Fruit fly (Drosophila melanogaster): Measurements from ENCODE around the gene CG6793.
A peak's percentile ranks its signal among the peaks of the same experiment; 100 is the strongest.

CG6793 gene

DNA sequence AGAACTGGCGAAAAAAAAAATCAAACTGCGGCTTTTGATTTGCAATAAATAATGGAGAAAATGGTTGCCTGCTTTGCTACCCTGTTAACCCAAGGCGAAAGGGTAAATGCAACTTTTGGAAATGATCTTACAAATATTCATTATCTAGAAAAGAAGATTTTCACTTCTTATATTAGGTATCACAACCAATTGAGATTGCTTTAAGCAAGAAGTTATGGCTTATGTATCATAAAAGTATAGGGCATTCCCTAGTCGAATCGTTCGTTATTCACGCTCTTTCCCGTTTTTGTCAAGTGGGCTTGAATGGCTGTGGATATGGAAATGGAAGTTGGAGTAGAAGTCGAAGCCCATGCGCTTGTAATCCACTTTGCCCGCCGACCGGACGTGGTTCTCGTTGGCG is 11.7 kb upstream of the CG6793 start (continued):
- TF ChIP-seq CG3032 (tag; optimal IDR thresholded peaks at IDR 0.05) = peak; percentile 72
- TF ChIP-seq CG10669 (GFP tag; optimal IDR thresholded peaks at IDR 0.05) = peak; percentile 84
- TF ChIP-seq esn (GFP tag; optimal IDR thresholded peaks at IDR 0.05) = peak; percentile 42
- no peak for TF ChIP-seq Sox15 (GFP tag; optimal IDR thresholded peaks at IDR 0.05)
- TF ChIP-seq CG16779 (tag; optimal IDR thresholded peaks at IDR 0.05) = no peak
- TF ChIP-seq CG1621 (tag; optimal IDR thresholded peaks at IDR 0.05) = peak; percentile 46
- peak; percentile 80 for TF ChIP-seq Eip78C (GFP tag)
- TF ChIP-seq Gug (GFP tag; IDR thresholded peaks at IDR 0.05) = peak; percentile 58
- TF ChIP-seq CG8632 (GFP tag; optimal IDR thresholded peaks at IDR 0.05) = peak; percentile 45
- TF ChIP-seq svp (GFP tag) = no peak
- peak; percentile 64 for TF ChIP-seq CG7368 (GFP tag; optimal IDR thresholded peaks at IDR 0.05)
- TF ChIP-seq salr (GFP tag; optimal IDR thresholded peaks at IDR 0.05) = peak; percentile 19 to 36
- peak; percentile 41 for TF ChIP-seq Hr4 (GFP tag; optimal IDR thresholded peaks at IDR 0.05)
- no peak for TF ChIP-seq dsx (GFP tag; optimal IDR thresholded peaks at IDR 0.05; ENCODE audit: poor library complexity, severe bottlenecking)
- TF ChIP-seq Ets96B (tag; optimal IDR thresholded peaks at IDR 0.05) = peak; percentile 77
- no peak for TF ChIP-seq Eip93F (GFP tag; optimal IDR thresholded peaks at IDR 0.05)
- TF ChIP-seq OdsH (GFP tag; optimal IDR thresholded peaks at IDR 0.05) = peak; percentile 62
- TF ChIP-seq CG32006 (GFP tag; optimal IDR thresholded peaks at IDR 0.05) = peak; percentile 69
- TF ChIP-seq Sox14 (GFP tag; optimal IDR thresholded peaks at IDR 0.05) = peak; percentile 53
- TF ChIP-seq lz (GFP tag; optimal IDR thresholded peaks at IDR 0.05) = peak; percentile 15
- peak; percentile 51 for TF ChIP-seq net (GFP tag; optimal IDR thresholded peaks at IDR 0.05)

DNA sequence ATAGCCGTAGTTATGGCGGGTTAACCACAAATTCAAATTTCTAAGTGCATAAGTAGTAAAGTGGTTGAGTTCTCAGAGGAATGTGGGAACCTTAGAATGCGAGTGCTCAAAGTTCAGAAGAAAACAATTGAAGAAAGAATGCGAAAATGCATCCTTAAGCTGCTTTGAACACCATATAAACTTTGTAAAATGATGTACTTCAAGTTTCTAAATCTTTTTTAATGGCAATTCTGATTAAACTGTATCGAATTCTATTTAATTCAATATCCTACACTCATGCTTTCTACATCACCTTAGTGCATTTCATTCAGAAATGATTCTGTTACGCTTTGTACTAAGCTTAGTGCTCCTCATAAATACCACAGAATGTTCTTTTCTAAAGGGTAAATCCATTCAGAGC is 9.9 kb upstream of the CG6793 start, which contains the start of gene CG43993:
TSS of gene CG43993 (plus strand) at position 301 of the 400 bp plus-strand sequence.
- TF ChIP-seq CG32006 (GFP tag; optimal IDR thresholded peaks at IDR 0.05) (no peak), Eip78C (GFP tag) (no peak), CG34406 (GFP tag; optimal IDR thresholded peaks at IDR 0.05) (no peak), CG15336 (GFP tag; IDR thresholded peaks at IDR 0.05) (no peak), Sox15 (GFP tag; optimal IDR thresholded peaks at IDR 0.05) (no peak), CG3919 (GFP tag; optimal IDR thresholded peaks at IDR 0.05) (no peak), vri (GFP tag; optimal IDR thresholded peaks at IDR 0.05) (no peak), Hr38 (GFP tag; optimal IDR thresholded peaks at IDR 0.05) (no peak)

DNA sequence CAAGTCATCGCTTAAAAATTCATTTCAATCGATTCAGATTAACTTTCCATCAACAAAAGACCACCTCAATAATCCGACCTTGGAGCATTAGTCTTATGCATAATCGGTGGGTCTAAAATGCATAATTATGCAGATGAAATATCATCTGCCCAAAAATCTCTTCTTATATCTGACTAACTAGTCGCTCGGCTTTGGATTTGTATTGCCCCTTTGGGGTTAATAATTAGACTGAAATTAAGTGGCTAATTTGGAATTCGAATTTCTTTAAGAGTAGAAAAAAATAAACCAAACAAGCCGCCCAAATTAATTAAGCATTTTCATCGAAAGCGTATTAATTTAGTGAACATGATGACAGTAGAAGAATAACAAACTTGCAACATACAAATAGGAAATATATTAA is 5.5 kb upstream of the CG6793 start:
- no peak for TF ChIP-seq fd59A (GFP tag; optimal IDR thresholded peaks at IDR 0.05)
- no peak for TF ChIP-seq CG9139 (GFP tag; optimal IDR thresholded peaks at IDR 0.05)
- TF ChIP-seq fkh (GFP tag; optimal IDR thresholded peaks at IDR 0.05) = no peak
- TF ChIP-seq Hr39 (GFP tag; optimal IDR thresholded peaks at IDR 0.05) = no peak
- no peak for TF ChIP-seq CG6792 (GFP tag; optimal IDR thresholded peaks at IDR 0.05)
- TF ChIP-seq Eip75B (GFP tag; optimal IDR thresholded peaks at IDR 0.05) = no peak
- TF ChIP-seq CG6163 (GFP tag; IDR thresholded peaks at IDR 0.05) = no peak
- TF ChIP-seq CG8632 (GFP tag; optimal IDR thresholded peaks at IDR 0.05) = no peak
- no peak for TF ChIP-seq net (GFP tag; optimal IDR thresholded peaks at IDR 0.05)
- TF ChIP-seq Ets21C (GFP tag; optimal IDR thresholded peaks at IDR 0.05) = no peak
- TF ChIP-seq Eip93F (GFP tag; optimal IDR thresholded peaks at IDR 0.05) = no peak
- TF ChIP-seq CG6276 (GFP tag; optimal IDR thresholded peaks at IDR 0.05) = no peak
- no peak for TF ChIP-seq lz (GFP tag; optimal IDR thresholded peaks at IDR 0.05)
- no peak for TF ChIP-seq esn (GFP tag; optimal IDR thresholded peaks at IDR 0.05)

DNA sequence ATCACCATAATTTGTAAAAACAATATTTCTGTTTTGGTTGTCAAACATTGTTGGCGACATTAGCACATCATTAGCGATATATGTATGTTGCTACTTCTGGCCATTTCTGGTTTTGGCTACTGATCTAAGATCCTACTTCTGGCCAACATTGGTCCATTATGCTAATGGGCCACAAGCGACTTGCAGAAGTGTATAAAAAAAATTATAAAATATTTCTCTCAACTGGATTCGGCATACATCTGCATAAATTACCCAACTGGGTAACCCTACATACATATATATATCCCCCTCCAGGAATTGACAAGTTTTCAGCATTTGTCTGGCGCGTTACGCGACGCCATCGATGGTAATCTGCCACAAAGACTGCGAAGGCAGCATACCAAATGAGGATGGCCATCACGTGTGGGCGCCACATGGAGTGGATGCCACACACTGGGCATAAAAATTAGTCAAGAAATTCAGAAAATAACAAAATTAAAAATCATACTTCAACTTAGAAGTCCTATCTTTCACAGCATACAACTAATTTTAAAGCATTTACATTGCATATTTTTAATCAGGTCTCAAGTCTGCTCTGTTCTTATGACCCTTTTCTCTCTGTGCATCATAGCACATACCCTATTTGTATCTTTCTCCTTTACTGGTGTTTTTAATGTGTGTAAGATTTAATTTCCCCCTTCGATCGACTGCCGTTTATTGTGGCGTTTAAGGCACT is 4.6 kb upstream of the CG6793 start:
- no peak for TF ChIP-seq CG1621 (tag; optimal IDR thresholded peaks at IDR 0.05)
- TF ChIP-seq svp (GFP tag) = no peak
- no peak for TF ChIP-seq CG6854 (GFP tag; optimal IDR thresholded peaks at IDR 0.05)
- peak; percentile 49; the same call in 2 of the 3 replicates for TF ChIP-seq eg (GFP tag; IDR thresholded peaks at IDR 0.05)
- peak; percentile 38; the same call in 2 of the 3 replicates for TF ChIP-seq CG8119 (GFP tag; IDR thresholded peaks at IDR 0.05)
- peak; percentile 3 for TF ChIP-seq CG11762 (GFP tag; optimal IDR thresholded peaks at IDR 0.05; ENCODE audit: insufficient read depth)
- no peak for TF ChIP-seq Blimp-1 (GFP tag; optimal IDR thresholded peaks at IDR 0.05)
- TF ChIP-seq pdm3 (GFP tag; optimal IDR thresholded peaks at IDR 0.05) = peak; percentile 28
- TF ChIP-seq esn (GFP tag; optimal IDR thresholded peaks at IDR 0.05) = no peak
- TF ChIP-seq cyc (GFP tag; optimal IDR thresholded peaks at IDR 0.05) = peak; percentile 37
- TF ChIP-seq CG34406 (GFP tag; optimal IDR thresholded peaks at IDR 0.05) = no peak
- no peak for TF ChIP-seq CG11902 (GFP tag; optimal IDR thresholded peaks at IDR 0.05)
- no peak for TF ChIP-seq acj6 (GFP tag; optimal IDR thresholded peaks at IDR 0.05)
- TF ChIP-seq CG6163 (GFP tag; IDR thresholded peaks at IDR 0.05) = peak; percentile 74
- peak; percentile 61 for TF ChIP-seq Ets96B (tag; optimal IDR thresholded peaks at IDR 0.05)
- no peak for TF ChIP-seq CG7368 (GFP tag; optimal IDR thresholded peaks at IDR 0.05)
- peak; percentile 27 for TF ChIP-seq Sox14 (GFP tag; optimal IDR thresholded peaks at IDR 0.05)
- TF ChIP-seq CG10669 (GFP tag; optimal IDR thresholded peaks at IDR 0.05) = peak; percentile 70
- TF ChIP-seq net (GFP tag; optimal IDR thresholded peaks at IDR 0.05) = peak; percentile 5
